Worm (Caenorhabditis elegans) whole organism, late embryonic: ENCODE data around the gene T27D12.1.

Experiments
- K02D7.2 ChIP-seq: sonication (generic microtip); optimal IDR thresholded peaks from 2 replicates; lab custom pipeline; 2017; ENCODE audit warnings: mild to moderate bottlenecking, missing genetic modification characterization, missing compliant biosample characterization
- ceh-22 ChIP-seq: sonication (generic microtip); optimal IDR thresholded peaks from 2 replicates; lab custom pipeline; 2017; ENCODE audit warnings: missing biosample characterization, missing genetic modification characterization
- ceh-48 ChIP-seq: sonication (generic microtip); optimal IDR thresholded peaks from 2 replicates; lab custom pipeline; 2016; ENCODE audit warnings: missing genetic modification characterization, inconsistent platforms, missing compliant biosample characterization
- nfya-1 ChIP-seq: sonication (generic microtip); optimal IDR thresholded peaks from 2 replicates; lab custom pipeline; 2017; ENCODE audit warnings: missing genetic modification characterization, mild to moderate bottlenecking, missing compliant biosample characterization, antibody characterized with exemption, moderate library complexity
- pag-3 ChIP-seq: sonication (generic microtip); optimal IDR thresholded peaks from 2 replicates; lab custom pipeline; 2016; ENCODE audit warnings: missing compliant biosample characterization, missing genetic modification characterization, borderline replicate concordance
- pha-4 ChIP-seq: fragments of 150-350 bp; optimal IDR thresholded peaks from 2 replicates; lab custom pipeline; 2018; ENCODE audit warnings: missing biosample characterization, missing genetic modification reagents, missing genetic modification characterization
- sox-4 ChIP-seq: sonication (generic microtip); optimal IDR thresholded peaks from 2 replicates; lab custom pipeline; 2017; ENCODE audit warnings: mild to moderate bottlenecking, missing genetic modification characterization, inconsistent platforms, missing compliant biosample characterization
- unc-55 ChIP-seq: sonication (generic microtip); optimal IDR thresholded peaks from 2 replicates; lab custom pipeline; 2017; ENCODE audit warnings: missing biosample characterization, missing genetic modification reagents, missing genetic modification characterization
- unc-86 ChIP-seq: sonication (generic microtip); optimal IDR thresholded peaks from 2 replicates; lab custom pipeline; 2016; ENCODE audit warnings: missing genetic modification characterization, missing compliant biosample characterization

- no peak for TF ChIP-seq ceh-22 (tag; lab: Kevin White, UChicago)
- TF ChIP-seq nfya-1: no peak
- no peak for TF ChIP-seq sox-4 (tag; lab: Kevin White, UChicago)
- TF ChIP-seq unc-86 (tag; lab: Kevin White, UChicago): no peak
- TF ChIP-seq K02D7.2 (tag; lab: Kevin White, UChicago): no peak
- TF ChIP-seq pha-4 (tag; lab: Kevin White, UChicago): no peak
- TF ChIP-seq ceh-48 (tag; lab: Kevin White, UChicago): no peak
- no peak for TF ChIP-seq pag-3
- TF ChIP-seq unc-55 (GFP tag; lab: Kevin White, UChicago): no peak
These were observed 36.2 kb upstream of the T27D12.1 start, which contains the start of gene jmjd-1.1 for ce11 chrII:11806256-11806655.
